Worm (Caenorhabditis elegans): Measurements from ENCODE around the gene ets-5.

- TF ChIP-seq dpl-1 (GFP tag; optimal IDR thresholded peaks at IDR 0.05) = no peak
- TF ChIP-seq bed-2 (GFP tag; IDR thresholded peaks at IDR 0.05) = no peak
Measured at ce11 chrX:5073895-5074294, 10.4 kb downstream of the ets-5 start.

All from whole organism, young adult.